Fruit fly (Drosophila melanogaster) whole organism, wandering third instar larva: ENCODE data around the gene tal-3A.

Experiments used
- Dfd ChIP-seq: fragments of >200 bp; optimal IDR thresholded peaks from 2 replicates; lab custom pipeline; 2017; ENCODE audit warnings: missing biosample characterization, missing genetic modification characterization
- Hr83 ChIP-seq: fragments of 200-300 bp; sonication (Bioruptor generic); optimal IDR thresholded peaks from 2 replicates; lab custom pipeline; 2016; ENCODE audit warnings: missing biosample characterization, mild to moderate bottlenecking, missing genetic modification characterization, moderate library complexity; ENCODE audit not compliant: poor library complexity, severe bottlenecking
- Myc ChIP-seq: fragments of >200 bp; optimal IDR thresholded peaks from 2 replicates; lab custom pipeline; 2017
- br ChIP-seq: fragments of 200-800 bp; sonication (Bioruptor generic); optimal IDR thresholded peaks from 2 replicates; lab custom pipeline; 2016; ENCODE audit warnings: missing biosample characterization, missing genetic modification characterization
- ey ChIP-seq: fragments of 200-800 bp; sonication (Bioruptor generic); optimal IDR thresholded peaks from 2 replicates; lab custom pipeline; 2016; ENCODE audit warnings: missing biosample characterization, missing genetic modification characterization
- fru ChIP-seq: fragments of 200-800 bp; sonication (Bioruptor generic); optimal IDR thresholded peaks from 3 replicates; lab custom pipeline; 2016; ENCODE audit warnings: missing biosample characterization, mild to moderate bottlenecking, missing genetic modification characterization
- h ChIP-seq: fragments of 200-800 bp; sonication (Bioruptor generic); optimal IDR thresholded peaks from 3 replicates; lab custom pipeline; 2016; ENCODE audit warnings: missing biosample characterization, mild to moderate bottlenecking, missing genetic modification characterization
- sage ChIP-seq: fragments of 200-800 bp; sonication (Bioruptor generic); optimal IDR thresholded peaks from 2 replicates; lab custom pipeline; 2016; ENCODE audit warnings: missing biosample characterization, mild to moderate bottlenecking, missing genetic modification characterization

DNA sequence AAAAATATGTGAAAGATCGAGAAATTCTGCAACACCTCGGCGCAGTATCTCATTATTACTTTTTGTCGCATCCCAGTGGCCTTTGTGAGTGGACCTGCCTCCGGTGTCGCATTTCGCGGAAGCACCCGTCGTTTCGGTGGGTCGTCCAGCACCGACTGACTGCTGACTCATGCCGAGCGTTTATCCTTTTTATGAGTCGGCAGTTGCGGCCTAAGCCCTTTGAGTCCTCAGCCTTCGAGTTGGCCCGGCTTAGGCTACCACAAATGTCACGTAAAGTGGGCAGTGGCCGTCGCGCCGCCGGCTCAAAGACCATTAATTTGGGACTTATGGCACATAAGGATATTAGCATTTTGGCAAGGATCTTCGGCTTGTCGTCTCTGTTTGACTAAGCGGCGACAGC is 1.2 kb upstream of the tal-3A start:
- TF ChIP-seq Hr83 (GFP tag; lab: Kevin White, UChicago) (no peak), ey (GFP tag; lab: Kevin White, UChicago) (no peak), br (GFP tag; lab: Kevin White, UChicago) (no peak), Myc (lab: Kevin White, UChicago) (no peak), sage (no peak), fru (GFP tag; lab: Kevin White, UChicago) (no peak), Dfd (GFP tag; lab: Kevin White, UChicago) (no peak), h (GFP tag; lab: Kevin White, UChicago) (no peak)
